Worm (Caenorhabditis elegans) whole organism, young adult: Measurements from ENCODE around the gene daf-31.

Source experiments
- hrde-1 ChIP-seq: sonication (generic microtip); optimal IDR thresholded peaks from 2 replicates; lab custom pipeline; 2016; ENCODE audit warnings: missing genetic modification characterization, mild to moderate bottlenecking, missing compliant biosample characterization, moderate library complexity, missing genotype, missing genetic modification reagents, borderline replicate concordance
- sea-2 ChIP-seq: fragments of 200-800 bp; sonication (Bioruptor generic); IDR thresholded peaks from 2 replicates; pipeline ENCODE4 v1.3.6; 2022; ENCODE audit warnings: missing genetic modification characterization, missing compliant biosample characterization
- snpc-4 ChIP-seq, 5 experiments: fragments of 150-350 bp in 1 of 5; sonication (generic microtip) in 4 of 5; optimal IDR thresholded peaks; 2 replicates each; lab custom pipeline; 2014 to 2018; ENCODE audit warnings: missing genetic modification characterization in 5 of 5, missing biosample characterization in 3 of 5, antibody characterized with exemption in 2 of 5, mild to moderate bottlenecking in 2 of 5, missing compliant biosample characterization in 2 of 5, missing genotype in 2 of 5, moderate library complexity in 2 of 5, missing genetic modification reagents in 1 of 5

- TF ChIP-seq hrde-1 (tag; lab: Kevin White, UChicago) (no peak), sea-2 (GFP tag; lab: Robert Waterston, UW) (no peak), snpc-4 (GFP tag; optimal IDR thresholded peaks at IDR 0.05; lab: Kevin White, UChicago) (no peak), snpc-4 (tag; optimal IDR thresholded peaks at IDR 0.05; lab: Kevin White, UChicago) (no peak)
Measured at ce11 chrIV:8339636-8340035, 49.6 kb downstream of the daf-31 start, which contains the start of gene lgc-6.
